Worm (Caenorhabditis elegans): ENCODE results near the gene clec-41.

DNA sequence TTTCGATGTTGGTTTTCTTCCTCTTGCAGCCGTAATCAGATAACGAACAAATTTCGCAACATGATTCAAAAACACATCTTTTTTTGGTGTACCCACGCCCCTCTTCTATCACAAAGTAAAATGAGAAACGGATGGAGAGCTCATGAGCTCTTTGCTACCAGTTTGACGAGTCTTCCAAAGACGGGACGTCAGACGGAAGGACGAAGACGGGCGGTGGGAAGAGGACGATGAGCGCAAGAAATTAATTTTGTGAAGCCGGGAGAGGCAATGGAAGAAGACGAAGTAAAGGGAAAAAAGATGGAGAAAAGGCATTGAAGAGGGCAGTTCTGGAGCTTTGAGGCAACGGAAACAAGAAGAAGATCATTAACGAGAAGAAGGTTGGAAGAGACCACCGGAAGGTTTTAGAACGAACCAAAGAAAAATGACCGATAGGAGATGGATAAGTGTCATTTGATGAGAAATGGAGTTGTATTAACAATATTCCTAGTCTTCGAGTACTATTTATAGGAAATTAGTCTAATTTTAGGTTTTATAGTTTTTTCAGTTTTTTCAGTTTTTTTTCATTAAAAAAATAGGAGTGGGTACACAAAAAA is 26.2 kb downstream of the clec-41 start:
- TF ChIP-seq rpc-1 (optimal IDR thresholded peaks at IDR 0.05) (no peak), rpc-1 (tag; optimal IDR thresholded peaks at IDR 0.05) (no peak), ama-1 (optimal IDR thresholded peaks at IDR 0.05) (no peak), ama-1 (GFP tag; optimal IDR thresholded peaks at IDR 0.05) (no peak), ztf-26 (tag; optimal IDR thresholded peaks at IDR 0.05) (no peak), madf-8 (GFP tag; conservative IDR thresholded peaks at IDR 0.05) (no peak), sptf-2 (GFP tag; optimal IDR thresholded peaks at IDR 0.05) (no peak), ztf-3 (GFP tag; optimal IDR thresholded peaks at IDR 0.05) (no peak), F37B4.10 (GFP tag; IDR thresholded peaks at IDR 0.05) (no peak), Y56A3A.18 (GFP tag; IDR thresholded peaks at IDR 0.05) (no peak), unc-62 (GFP tag; optimal IDR thresholded peaks at IDR 0.05) (no peak)

Data from whole organism, young adult.